Fruit fly (Drosophila melanogaster) whole organism, embryonic: Measurements from ENCODE around the gene CG43245.

Source experiments
- BtbVII ChIP-seq: fragments of 200-800 bp; sonication (Bioruptor generic); optimal IDR thresholded peaks from 3 replicates; lab custom pipeline; 2017; ENCODE audit warnings: missing biosample characterization, mild to moderate bottlenecking, missing genetic modification characterization
- CG10431 ChIP-seq: fragments of 200-800 bp; sonication (Bioruptor generic); optimal IDR thresholded peaks from 3 replicates; lab custom pipeline; 2018; ENCODE audit warnings: missing biosample characterization, mild to moderate bottlenecking, missing genetic modification characterization
- CG10654 ChIP-seq: fragments of 200-800 bp; sonication (Bioruptor generic); optimal IDR thresholded peaks from 2 replicates; lab custom pipeline; 2016; ENCODE audit warnings: missing biosample characterization, missing genetic modification characterization
- CG11085 ChIP-seq: fragments of 200-800 bp; sonication (Bioruptor generic); IDR thresholded peaks from 2 replicates; pipeline ENCODE4 v1.3.6; 2022; ENCODE audit warnings: missing biosample characterization, missing genetic modification characterization
- CG11093 ChIP-seq: fragments of 200-800 bp; sonication (Bioruptor generic); IDR thresholded peaks from 3 replicates; pipeline ENCODE4 v1.3.6; 2022; ENCODE audit warnings: missing biosample characterization, missing genetic modification characterization
- CG14050 ChIP-seq: fragments of 200-800 bp; sonication (Bioruptor generic); IDR thresholded peaks from 3 replicates; pipeline ENCODE4 v1.3.6; 2022; ENCODE audit warnings: missing biosample characterization, missing genetic modification characterization
- CG14710 ChIP-seq: fragments of 200-800 bp; sonication (Bioruptor generic); optimal IDR thresholded peaks from 3 replicates; lab custom pipeline; 2019; ENCODE audit warnings: missing biosample characterization, mild to moderate bottlenecking, missing genetic modification characterization, moderate library complexity
- CG14860 ChIP-seq: fragments of 200-800 bp; sonication (Bioruptor generic); IDR thresholded peaks from 3 replicates; pipeline ENCODE4 v1.3.6; 2022; ENCODE audit warnings: missing biosample characterization, missing genetic modification characterization; ENCODE audit not compliant: partially characterized antibody
- CG15073 ChIP-seq: fragments of 200-800 bp; sonication (Bioruptor generic); optimal IDR thresholded peaks from 2 replicates; lab custom pipeline; 2016; ENCODE audit warnings: missing biosample characterization, missing genetic modification characterization
- CG16813 ChIP-seq: fragments of 200-800 bp; sonication (Bioruptor generic); IDR thresholded peaks from 3 replicates; pipeline ENCODE4 v1.3.6; 2022; ENCODE audit warnings: missing biosample characterization, missing genetic modification characterization; ENCODE audit not compliant: partially characterized antibody
- CG17829 ChIP-seq: fragments of 200-800 bp; optimal IDR thresholded peaks from 2 replicates; lab custom pipeline; 2019; ENCODE audit warnings: missing biosample characterization, mild to moderate bottlenecking, missing genetic modification characterization, moderate library complexity
- CG17912 ChIP-seq: fragments of 200-800 bp; sonication (Bioruptor generic); optimal IDR thresholded peaks from 2 replicates; lab custom pipeline; 2018; ENCODE audit warnings: missing biosample characterization, mild to moderate bottlenecking, missing genetic modification characterization
- CG18619 ChIP-seq: fragments of 200-800 bp; sonication (Bioruptor generic); optimal IDR thresholded peaks from 3 replicates; lab custom pipeline; 2017; ENCODE audit warnings: missing biosample characterization, mild to moderate bottlenecking, missing genetic modification characterization
- CG2202 ChIP-seq: fragments of 200-800 bp; sonication (Bioruptor generic); optimal IDR thresholded peaks from 2 replicates; lab custom pipeline; 2018; ENCODE audit warnings: missing biosample characterization, mild to moderate bottlenecking, missing genetic modification characterization
- CG2678 ChIP-seq: fragments of 200-800 bp; sonication (Bioruptor generic); optimal IDR thresholded peaks from 3 replicates; lab custom pipeline; 2019; ENCODE audit warnings: missing biosample characterization, mild to moderate bottlenecking, missing genetic modification characterization, moderate library complexity
- CG31388 ChIP-seq: fragments of 200-800 bp; sonication (Bioruptor generic); optimal IDR thresholded peaks from 2 replicates; lab custom pipeline; 2016; ENCODE audit warnings: missing biosample characterization, missing genetic modification characterization
- CG3726 ChIP-seq: fragments of 200-800 bp; sonication (Bioruptor generic); IDR thresholded peaks from 3 replicates; pipeline ENCODE4, ENCODE4 v1.3.6; 2022; ENCODE audit warnings: missing biosample characterization, missing genetic modification characterization
- CG3838 ChIP-seq: fragments of 200-800 bp; sonication (Bioruptor generic); optimal IDR thresholded peaks from 3 replicates; lab custom pipeline; 2016; ENCODE audit warnings: missing biosample characterization, missing genetic modification characterization
- CG4282 ChIP-seq: fragments of 200-800 bp; sonication (Bioruptor generic); optimal IDR thresholded peaks from 2 replicates; lab custom pipeline; 2016; ENCODE audit warnings: missing biosample characterization, missing genetic modification characterization
- CG4404 ChIP-seq: fragments of 200-800 bp; sonication (Bioruptor generic); IDR thresholded peaks from 2 replicates; pipeline ENCODE4 v1.3.6; 2022; ENCODE audit warnings: missing biosample characterization, missing genetic modification characterization
- CG8388 ChIP-seq: fragments of 200-800 bp; sonication (Bioruptor generic); optimal IDR thresholded peaks from 2 replicates; lab custom pipeline; 2019; ENCODE audit warnings: missing biosample characterization, mild to moderate bottlenecking, missing genetic modification characterization, moderate library complexity
- CTCF ChIP-seq: fragments of 200-800 bp; sonication (Bioruptor generic); optimal IDR thresholded peaks from 2 replicates; lab custom pipeline; 2017; ENCODE audit warnings: missing biosample characterization, mild to moderate bottlenecking, missing genetic modification characterization, moderate library complexity
- CoRest ChIP-seq: fragments of 200-800 bp; sonication (Bioruptor generic); optimal IDR thresholded peaks from 3 replicates; lab custom pipeline; 2018; ENCODE audit warnings: missing biosample characterization, mild to moderate bottlenecking, missing genetic modification characterization, moderate library complexity
- Dip2 ChIP-seq: fragments of 200-800 bp; sonication (Bioruptor generic); IDR thresholded peaks from 2 replicates; pipeline ENCODE4 v1.3.6; 2022; ENCODE audit warnings: missing biosample characterization, missing genetic modification characterization
- Dp ChIP-seq: fragments of 200-800 bp; sonication (Bioruptor generic); optimal IDR thresholded peaks from 2 replicates; lab custom pipeline; 2018; ENCODE audit warnings: missing biosample characterization, mild to moderate bottlenecking, missing genetic modification characterization, moderate library complexity
- E2f2 ChIP-seq: fragments of 200-800 bp; sonication (Bioruptor generic); IDR thresholded peaks from 2 replicates; pipeline ENCODE4 v1.3.6; 2022; ENCODE audit warnings: missing biosample characterization, missing genetic modification characterization
- Ets65A ChIP-seq: fragments of 200-800 bp; sonication (Bioruptor generic); peaks from one replicate; lab custom pipeline; 2016; ENCODE audit warnings: missing biosample characterization, missing genetic modification characterization
- Fer1 ChIP-seq: fragments of 200-800 bp; sonication (Bioruptor generic); optimal IDR thresholded peaks from 2 replicates; lab custom pipeline; 2017; ENCODE audit warnings: missing biosample characterization, mild to moderate bottlenecking, missing genetic modification characterization
- Max ChIP-seq: fragments of 200-800 bp; sonication (Bioruptor generic); optimal IDR thresholded peaks from 2 replicates; lab custom pipeline; 2016; ENCODE audit warnings: missing biosample characterization, mild to moderate bottlenecking, missing genetic modification characterization
- NC2α ChIP-seq: fragments of 200-800 bp; sonication (Bioruptor generic); optimal IDR thresholded peaks from 2 replicates; lab custom pipeline; 2016; ENCODE audit warnings: missing biosample characterization, missing genetic modification characterization
- Nf-YB ChIP-seq: fragments of 200-800 bp; sonication (Bioruptor generic); optimal IDR thresholded peaks from 3 replicates; lab custom pipeline; 2019; ENCODE audit warnings: missing biosample characterization, mild to moderate bottlenecking, missing genetic modification characterization, moderate library complexity
- Nf-YC ChIP-seq: fragments of 200-800 bp; optimal IDR thresholded peaks from 3 replicates; lab custom pipeline; 2019; ENCODE audit warnings: missing biosample characterization, mild to moderate bottlenecking, missing genetic modification characterization, moderate library complexity
- NfI ChIP-seq: fragments of 200-800 bp; sonication (Bioruptor generic); optimal IDR thresholded peaks from 3 replicates; lab custom pipeline; 2018; ENCODE audit warnings: missing biosample characterization, mild to moderate bottlenecking, missing genetic modification characterization, moderate library complexity
- Pdp1 ChIP-seq, 2 experiments: fragments of 200-800 bp; sonication (Bioruptor generic); optimal IDR thresholded peaks; 3 replicates each; lab custom pipeline; 2016; ENCODE audit warnings: missing biosample characterization in 2 of 2, missing genetic modification characterization in 2 of 2, mild to moderate bottlenecking in 1 of 2, moderate library complexity in 1 of 2
- Poxn ChIP-seq: fragments of 200-800 bp; sonication (Bioruptor generic); IDR thresholded peaks from 2 replicates; pipeline ENCODE4 v1.3.6; 2022; ENCODE audit warnings: missing biosample characterization, missing genetic modification characterization
- Rfx ChIP-seq: fragments of 200-800 bp; sonication (Bioruptor generic); IDR thresholded peaks from 2 replicates; pipeline ENCODE4 v1.3.6; 2022; ENCODE audit warnings: missing biosample characterization, missing genetic modification characterization
- crol ChIP-seq: fragments of 200-800 bp; sonication (Bioruptor generic); IDR thresholded peaks from 2 replicates; pipeline ENCODE4 v1.3.6; 2022; ENCODE audit warnings: missing biosample characterization, missing genetic modification characterization
- eve ChIP-seq, 2 experiments: fragments of >200 bp; optimal IDR thresholded peaks; 2 replicates each; lab custom pipeline; 2017; ENCODE audit warnings: missing biosample characterization in 2 of 2, missing genetic modification characterization in 2 of 2
- fru ChIP-seq: fragments of >200 bp; optimal IDR thresholded peaks from 2 replicates; lab custom pipeline; 2017
- gem ChIP-seq: fragments of 200-800 bp; sonication (Bioruptor generic); optimal IDR thresholded peaks from 2 replicates; lab custom pipeline; 2019; ENCODE audit warnings: missing biosample characterization, mild to moderate bottlenecking, missing genetic modification characterization, moderate library complexity
- ind ChIP-seq: fragments of 200-800 bp; sonication (Bioruptor generic); optimal IDR thresholded peaks from 3 replicates; lab custom pipeline; 2016; ENCODE audit warnings: missing biosample characterization, missing genetic modification characterization
- lov ChIP-seq, 2 experiments: fragments of 200-800 bp in 1 of 2; fragments of >200 bp in 1 of 2; sonication (Bioruptor generic) in 1 of 2; IDR thresholded peaks in 1 of 2; optimal IDR thresholded peaks in 1 of 2; 2 replicates in 1 of 2; 3 replicates in 1 of 2; pipeline versions ENCODE4 v1.3.6 to Lab custom; 2017 to 2022; ENCODE audit warnings: missing biosample characterization in 1 of 2, missing genetic modification characterization in 1 of 2
- nom ChIP-seq: fragments of 200-800 bp; sonication (Bioruptor generic); optimal IDR thresholded peaks from 2 replicates; lab custom pipeline; 2017; ENCODE audit warnings: missing biosample characterization, missing genetic modification characterization, mild to moderate bottlenecking, moderate library complexity, missing genetic modification reagents
- onecut ChIP-seq: fragments of 200-800 bp; sonication (Bioruptor generic); IDR thresholded peaks from 2 replicates; pipeline ENCODE4 v1.3.6; 2022; ENCODE audit warnings: missing biosample characterization, missing genetic modification characterization
- p53 ChIP-seq: fragments of 200-800 bp; sonication (Bioruptor generic); optimal IDR thresholded peaks from 2 replicates; lab custom pipeline; 2016; ENCODE audit warnings: missing biosample characterization, missing genetic modification characterization
- sd ChIP-seq: fragments of 200-800 bp; sonication (Bioruptor generic); optimal IDR thresholded peaks from 3 replicates; lab custom pipeline; 2018; ENCODE audit warnings: missing biosample characterization, mild to moderate bottlenecking, missing genetic modification characterization, moderate library complexity
- slp2 ChIP-seq: fragments of 200-800 bp; sonication (Bioruptor generic); optimal IDR thresholded peaks from 2 replicates; lab custom pipeline; 2016; ENCODE audit warnings: missing biosample characterization, missing genetic modification characterization
- stwl ChIP-seq: fragments of 200-800 bp; sonication (Bioruptor generic); optimal IDR thresholded peaks from 3 replicates; lab custom pipeline; 2018; ENCODE audit warnings: missing biosample characterization, mild to moderate bottlenecking, missing genetic modification characterization, moderate library complexity
- zen ChIP-seq: fragments of 200-800 bp; sonication (Bioruptor generic); optimal IDR thresholded peaks from 3 replicates; lab custom pipeline; 2018; ENCODE audit warnings: missing biosample characterization, mild to moderate bottlenecking, missing genetic modification characterization, moderate library complexity
- zfh2 ChIP-seq: fragments of 200-800 bp; sonication (Bioruptor generic); optimal IDR thresholded peaks from 2 replicates; lab custom pipeline; 2016; ENCODE audit warnings: missing biosample characterization, missing genetic modification characterization

The CG43245 gene

dm6 chr3L:10738347-10739108 is 33.2 kb upstream of the CG43245 start (continued):
- no peak for TF ChIP-seq CG16813 (GFP tag; lab: Robert Waterston, UW)
- TF ChIP-seq NfI = peak; percentile 75
- no peak for TF ChIP-seq CG15073 (GFP tag; lab: Kevin White, UChicago)
- TF ChIP-seq Max = no peak
- peak; percentile 65 for TF ChIP-seq CG4404
- TF ChIP-seq Nf-YC = peak; percentile 79
- TF ChIP-seq gem (tag; lab: Kevin White, UChicago) = peak; percentile 93
- no peak for TF ChIP-seq CG31388 (GFP tag; lab: Kevin White, UChicago)
- TF ChIP-seq Dip2 (GFP tag; lab: Robert Waterston, UW) = no peak
- peak; percentile 92 for TF ChIP-seq CG2678 (tag; lab: Kevin White, UChicago)
- TF ChIP-seq NC2α (GFP tag; lab: Kevin White, UChicago) = no peak
- TF ChIP-seq CoRest (tag; lab: Kevin White, UChicago) = peak; percentile 93
- peak; percentile 87 for TF ChIP-seq CG17829
- TF ChIP-seq CG8388 (GFP tag; lab: Kevin White, UChicago) = peak; percentile 80
- peak; percentile 86 for TF ChIP-seq Ets65A (GFP tag; lab: Kevin White, UChicago)
- TF ChIP-seq CG17912 (GFP tag; lab: Kevin White, UChicago) = no peak
- TF ChIP-seq fru (lab: Kevin White, UChicago) = no peak
- TF ChIP-seq CG11093 = peak; percentile 64; the same call in 2 of the 3 replicates
- TF ChIP-seq crol = peak; percentile 97
- TF ChIP-seq CG14710 (tag; lab: Kevin White, UChicago) = peak; percentile 92
- peak; percentile 68; the same call in 1 of the 3 replicates for TF ChIP-seq CG3726 (GFP tag; lab: Robert Waterston, UW)
- TF ChIP-seq CG3838 = no peak
- peak; percentile 64 for TF ChIP-seq ind (GFP tag; lab: Kevin White, UChicago)
- TF ChIP-seq CG14860 = no peak
- TF ChIP-seq Rfx = peak; percentile 84
- TF ChIP-seq CG4282 (GFP tag; lab: Kevin White, UChicago) = peak; percentile 9
- peak; percentile 86 for TF ChIP-seq CG18619 (GFP tag; lab: Kevin White, UChicago)
- TF ChIP-seq Nf-YB = peak; percentile 66
- no peak for TF ChIP-seq CG2202 (tag; lab: Kevin White, UChicago)
- TF ChIP-seq zfh2 (GFP tag; lab: Kevin White, UChicago) = no peak
- peak; percentile 83 for TF ChIP-seq BtbVII
- TF ChIP-seq p53 (GFP tag; lab: Kevin White, UChicago) = no peak
- no peak for TF ChIP-seq lov (optimal IDR thresholded peaks at IDR 0.05; lab: Kevin White, UChicago)
- TF ChIP-seq lov (GFP tag; IDR thresholded peaks at IDR 0.05; lab: Robert Waterston, UW) = no peak
- peak in 1 of 2 experiments; percentile 72 for TF ChIP-seq eve (GFP tag; optimal IDR thresholded peaks at IDR 0.05; lab: Kevin White, UChicago)
- peak; percentile 59; the same call in 1 of the 2 replicates for TF ChIP-seq onecut (GFP tag; lab: Robert Waterston, UW)
- TF ChIP-seq stwl (tag; lab: Kevin White, UChicago) = no peak
- peak; percentile 46 for TF ChIP-seq sd (tag; lab: Kevin White, UChicago)
- peak; percentile 59 for TF ChIP-seq CG11085 (GFP tag; lab: Robert Waterston, UW)
- no peak for TF ChIP-seq CTCF (GFP tag; lab: Kevin White, UChicago)
- TF ChIP-seq CG10654 (GFP tag; lab: Kevin White, UChicago) = peak; percentile 56
- TF ChIP-seq Fer1 (GFP tag; lab: Kevin White, UChicago) = peak; percentile 86
- peak in 1 of 2 experiments; percentile 26 for TF ChIP-seq Pdp1 (GFP tag; optimal IDR thresholded peaks at IDR 0.05; lab: Kevin White, UChicago)
- peak; percentile 40 for TF ChIP-seq CG14050
- TF ChIP-seq nom (GFP tag; lab: Kevin White, UChicago) = peak; percentile 50
- TF ChIP-seq Poxn (GFP tag; lab: Robert Waterston, UW) = peak; percentile 49
- TF ChIP-seq Dp (GFP tag; lab: Kevin White, UChicago) = no peak
- no peak for TF ChIP-seq slp2 (GFP tag; lab: Kevin White, UChicago)
- peak; percentile 52; the same call in 1 of the 2 replicates for TF ChIP-seq E2f2 (GFP tag; lab: Robert Waterston, UW)
- peak; percentile 55 for TF ChIP-seq zen (tag; lab: Kevin White, UChicago)
- TF ChIP-seq CG10431 (GFP tag; lab: Kevin White, UChicago) = peak; percentile 7
